Fruit fly (Drosophila melanogaster) whole organism, embryonic: ENCODE results near the gene Hrb98DE.

Source experiments
- Atf6 ChIP-seq: fragments of 200-800 bp; sonication (Bioruptor generic); IDR thresholded peaks from 2 replicates; pipeline ENCODE4 v1.3.6; 2022; ENCODE audit warnings: missing biosample characterization, missing genetic modification characterization
- Bgb ChIP-seq: fragments of 200-800 bp; sonication (Bioruptor generic); IDR thresholded peaks from 2 replicates; pipeline ENCODE4 v1.3.6; 2022; ENCODE audit warnings: missing biosample characterization, missing genetic modification characterization; ENCODE audit not compliant: partially characterized antibody
- BtbVII ChIP-seq: fragments of 200-800 bp; sonication (Bioruptor generic); optimal IDR thresholded peaks from 3 replicates; lab custom pipeline; 2017; ENCODE audit warnings: missing biosample characterization, mild to moderate bottlenecking, missing genetic modification characterization
- CG1024 ChIP-seq: fragments of 200-800 bp; sonication (Bioruptor generic); IDR thresholded peaks from 2 replicates; pipeline ENCODE4 v1.3.6; 2022; ENCODE audit warnings: missing biosample characterization, missing genetic modification characterization
- CG10274 ChIP-seq: fragments of 200-800 bp; sonication (Bioruptor generic); optimal IDR thresholded peaks from 3 replicates; lab custom pipeline; 2017; ENCODE audit warnings: missing biosample characterization, mild to moderate bottlenecking, missing genetic modification characterization
- CG11504 ChIP-seq: fragments of 200-800 bp; sonication (Bioruptor generic); optimal IDR thresholded peaks from 3 replicates; lab custom pipeline; 2019; ENCODE audit warnings: missing biosample characterization, mild to moderate bottlenecking, missing genetic modification characterization, moderate library complexity
- CG12744 ChIP-seq: fragments of 200-800 bp; sonication (Bioruptor generic); optimal IDR thresholded peaks from 2 replicates; lab custom pipeline; 2016; ENCODE audit warnings: missing biosample characterization, missing genetic modification characterization
- CG16815 ChIP-seq: fragments of 200-800 bp; sonication (Bioruptor generic); optimal IDR thresholded peaks from 3 replicates; lab custom pipeline; 2017; ENCODE audit warnings: missing biosample characterization, mild to moderate bottlenecking, missing genetic modification characterization
- CG16863 ChIP-seq: fragments of 200-800 bp; sonication (Bioruptor generic); optimal IDR thresholded peaks from 3 replicates; lab custom pipeline; 2016; ENCODE audit warnings: missing biosample characterization, missing genetic modification characterization
- CG17186 ChIP-seq: fragments of 200-800 bp; sonication (Bioruptor generic); optimal IDR thresholded peaks from 3 replicates; lab custom pipeline; 2017; ENCODE audit warnings: missing biosample characterization, missing genetic modification reagents, missing genetic modification characterization
- CG2116 ChIP-seq: fragments of 200-800 bp; sonication (Bioruptor generic); optimal IDR thresholded peaks from 3 replicates; lab custom pipeline; 2018; ENCODE audit warnings: missing biosample characterization, mild to moderate bottlenecking, missing genetic modification characterization
- CG2202 ChIP-seq: fragments of 200-800 bp; sonication (Bioruptor generic); optimal IDR thresholded peaks from 2 replicates; lab custom pipeline; 2018; ENCODE audit warnings: missing biosample characterization, mild to moderate bottlenecking, missing genetic modification characterization
- CG6654 ChIP-seq: fragments of 200-800 bp; sonication (Bioruptor generic); optimal IDR thresholded peaks from 2 replicates; lab custom pipeline; 2017; ENCODE audit warnings: missing biosample characterization, mild to moderate bottlenecking, missing genetic modification characterization
- CHES-1-like ChIP-seq: fragments of 200-800 bp; sonication (Bioruptor generic); optimal IDR thresholded peaks from 2 replicates; lab custom pipeline; 2016; ENCODE audit warnings: missing biosample characterization, missing genetic modification characterization
- E2f2 ChIP-seq: fragments of 200-800 bp; sonication (Bioruptor generic); IDR thresholded peaks from 2 replicates; pipeline ENCODE4 v1.3.6; 2022; ENCODE audit warnings: missing biosample characterization, missing genetic modification characterization
- Elba2 ChIP-seq: fragments of 200-800 bp; sonication (Bioruptor generic); optimal IDR thresholded peaks from 3 replicates; lab custom pipeline; 2016; ENCODE audit warnings: missing biosample characterization, missing genetic modification characterization
- Ets97D ChIP-seq: fragments of 200-800 bp; sonication (Bioruptor generic); optimal IDR thresholded peaks from 3 replicates; lab custom pipeline; 2016; ENCODE audit warnings: missing biosample characterization, missing genetic modification characterization
- Fer1 ChIP-seq: fragments of 200-800 bp; sonication (Bioruptor generic); optimal IDR thresholded peaks from 2 replicates; lab custom pipeline; 2017; ENCODE audit warnings: missing biosample characterization, mild to moderate bottlenecking, missing genetic modification characterization
- GATAe ChIP-seq: fragments of 200-800 bp; sonication (Bioruptor generic); conservative IDR thresholded peaks from 2 replicates; pipeline ENCODE4 v1.3.6; 2022; ENCODE audit warnings: missing biosample characterization, missing genetic modification characterization
- Hey ChIP-seq: fragments of 200-800 bp; sonication (Bioruptor generic); optimal IDR thresholded peaks from 3 replicates; lab custom pipeline; 2018; ENCODE audit warnings: missing biosample characterization, mild to moderate bottlenecking, missing genetic modification characterization
- Mad ChIP-seq: fragments of 200-800 bp; sonication (Bioruptor generic); optimal IDR thresholded peaks from 2 replicates; lab custom pipeline; 2016; ENCODE audit warnings: missing biosample characterization, missing genetic modification characterization
- Mrtf ChIP-seq: fragments of 200-800 bp; sonication (Bioruptor generic); IDR thresholded peaks from 3 replicates; pipeline ENCODE4 v1.3.6; 2022; ENCODE audit warnings: missing biosample characterization, missing genetic modification characterization
- NC2β ChIP-seq: fragments of 200-800 bp; sonication (Bioruptor generic); optimal IDR thresholded peaks from 2 replicates; lab custom pipeline; 2016; ENCODE audit warnings: missing biosample characterization, missing genetic modification characterization
- NfI ChIP-seq: fragments of 200-800 bp; sonication (Bioruptor generic); optimal IDR thresholded peaks from 3 replicates; lab custom pipeline; 2018; ENCODE audit warnings: missing biosample characterization, mild to moderate bottlenecking, missing genetic modification characterization, moderate library complexity
- Oaz ChIP-seq: fragments of 200-800 bp; sonication (Bioruptor generic); IDR thresholded peaks from 2 replicates; pipeline ENCODE4 v1.3.6; 2022; ENCODE audit warnings: missing biosample characterization, missing genetic modification characterization
- Usf ChIP-seq: fragments of 200-800 bp; sonication (Bioruptor generic); optimal IDR thresholded peaks from 2 replicates; lab custom pipeline; 2017; ENCODE audit warnings: missing genotype, missing biosample characterization, missing genetic modification characterization
- ap ChIP-seq: fragments of 200-800 bp; sonication (Bioruptor generic); IDR thresholded peaks from 2 replicates; pipeline ENCODE4 v1.3.6; 2022; ENCODE audit warnings: missing biosample characterization, missing genetic modification characterization
- bowl ChIP-seq: fragments of 200-800 bp; sonication (Bioruptor generic); IDR thresholded peaks from 2 replicates; pipeline ENCODE4 v1.3.6; 2022; ENCODE audit warnings: missing biosample characterization, missing genetic modification characterization
- cato ChIP-seq: fragments of 200-800 bp; sonication (Bioruptor generic); optimal IDR thresholded peaks from 2 replicates; lab custom pipeline; 2016; ENCODE audit warnings: missing biosample characterization, missing genetic modification characterization, borderline replicate concordance
- chinmo ChIP-seq: fragments of 200-800 bp; sonication (Bioruptor generic); IDR thresholded peaks from 4 replicates; pipeline ENCODE4 v1.3.6; 2022; ENCODE audit warnings: missing biosample characterization, missing genetic modification characterization; ENCODE audit not compliant: partially characterized antibody
- corto ChIP-seq: fragments of 200-800 bp; sonication (Bioruptor generic); optimal IDR thresholded peaks from 2 replicates; lab custom pipeline; 2016; ENCODE audit warnings: missing biosample characterization, mild to moderate bottlenecking, missing genetic modification characterization, moderate library complexity
- ewg ChIP-seq: fragments of 200-800 bp; sonication (Bioruptor generic); optimal IDR thresholded peaks from 3 replicates; lab custom pipeline; 2017; ENCODE audit warnings: mild to moderate bottlenecking, missing biosample characterization, missing genetic modification reagents, missing genetic modification characterization
- fd96Cb ChIP-seq: fragments of 200-800 bp; sonication (Bioruptor generic); optimal IDR thresholded peaks from 2 replicates; lab custom pipeline; 2018; ENCODE audit warnings: missing biosample characterization, mild to moderate bottlenecking, missing genetic modification characterization, moderate library complexity
- gcm2 ChIP-seq: fragments of 200-800 bp; sonication (Bioruptor generic); optimal IDR thresholded peaks from 2 replicates; lab custom pipeline; 2016; ENCODE audit warnings: missing biosample characterization, missing genetic modification characterization
- grau ChIP-seq: fragments of 200-800 bp; optimal IDR thresholded peaks from 3 replicates; lab custom pipeline; 2019; ENCODE audit warnings: missing biosample characterization, mild to moderate bottlenecking, missing genetic modification characterization, moderate library complexity
- jumu ChIP-seq: fragments of 200-800 bp; sonication (Bioruptor generic); optimal IDR thresholded peaks from 3 replicates; lab custom pipeline; 2016; ENCODE audit warnings: missing biosample characterization, missing genetic modification characterization
- ken ChIP-seq: fragments of 200-800 bp; sonication (Bioruptor generic); IDR thresholded peaks from 3 replicates; pipeline ENCODE4 v1.3.6; 2022; ENCODE audit warnings: missing biosample characterization, missing genetic modification characterization
- mld ChIP-seq: fragments of 200-800 bp; sonication (Bioruptor generic); IDR thresholded peaks from 3 replicates; pipeline ENCODE4 v1.3.6; 2022; ENCODE audit warnings: missing biosample characterization, missing genetic modification characterization; ENCODE audit not compliant: partially characterized antibody
- org-1 ChIP-seq: fragments of 200-800 bp; sonication (Bioruptor generic); optimal IDR thresholded peaks from 2 replicates; lab custom pipeline; 2017; ENCODE audit warnings: missing biosample characterization, missing genetic modification characterization
- peb ChIP-seq: fragments of 200-800 bp; sonication (Bioruptor generic); IDR thresholded peaks from 2 replicates; pipeline ENCODE4 v1.3.6; 2022; ENCODE audit warnings: missing biosample characterization, missing genetic modification characterization
- salm ChIP-seq: fragments of 200-800 bp; sonication (Bioruptor generic); optimal IDR thresholded peaks from 2 replicates; lab custom pipeline; 2018; ENCODE audit warnings: missing biosample characterization, mild to moderate bottlenecking, missing genetic modification characterization
- sens-2 ChIP-seq: fragments of 200-800 bp; sonication (Bioruptor generic); IDR thresholded peaks from 2 replicates; pipeline ENCODE4 v1.3.6; 2022; ENCODE audit warnings: missing biosample characterization, missing genetic modification characterization
- slou ChIP-seq: fragments of 200-800 bp; sonication (Bioruptor generic); optimal IDR thresholded peaks from 3 replicates; lab custom pipeline; 2016; ENCODE audit warnings: missing biosample characterization, missing genetic modification characterization
- vvl ChIP-seq: fragments of 200-800 bp; sonication (Bioruptor generic); IDR thresholded peaks from 2 replicates; pipeline ENCODE4 v1.3.6; 2022; ENCODE audit warnings: missing biosample characterization, missing genetic modification characterization

Hrb98DE gene

DNA sequence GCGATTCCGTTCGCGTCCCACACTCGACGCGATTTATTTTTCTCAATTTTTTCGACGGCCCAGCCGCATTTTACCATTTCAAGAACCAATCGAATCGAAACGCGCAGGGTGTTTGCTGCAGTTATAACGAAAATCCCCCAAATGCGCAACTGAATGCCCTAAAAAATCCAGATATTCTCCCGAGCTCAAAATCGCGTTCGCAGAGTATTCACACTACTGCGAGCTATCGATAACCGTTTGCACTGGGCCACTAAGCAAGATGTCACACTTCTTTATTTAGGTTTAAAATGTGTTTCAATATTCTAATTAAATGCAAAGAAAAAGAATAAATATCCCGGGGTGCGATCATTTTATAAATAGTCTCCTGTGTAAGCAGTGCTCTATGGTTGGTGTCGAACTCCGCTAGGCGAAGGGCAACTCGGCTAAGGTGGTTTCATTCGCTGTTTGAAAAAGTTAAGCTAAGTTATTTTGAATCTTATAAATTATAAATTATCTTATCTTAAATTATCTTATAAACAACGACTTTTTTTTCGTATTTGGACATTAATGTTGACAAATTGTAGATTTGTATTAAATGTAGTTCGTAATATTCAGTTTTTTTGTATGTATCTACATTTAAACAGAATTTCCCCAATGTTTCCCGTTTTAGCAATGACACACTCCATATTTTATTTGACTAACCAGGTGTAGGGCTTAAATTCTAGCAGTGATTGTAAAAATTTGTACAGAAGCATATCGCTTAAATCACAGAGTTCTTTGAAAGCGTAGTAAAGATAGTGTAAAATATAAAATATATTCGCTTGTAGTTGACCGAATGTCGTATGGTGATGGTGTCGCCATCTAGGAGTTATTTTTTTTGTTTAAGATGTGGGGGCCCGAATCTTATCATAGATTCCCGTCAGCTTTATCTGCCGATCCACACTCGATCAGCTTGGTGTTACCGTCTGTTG lies 35.6 kb downstream of the Hrb98DE start, which contains the start of gene CG10011 (continued):
- peak; percentile 85 for TF ChIP-seq CG17186 (GFP tag; lab: Kevin White, UChicago)
- no peak for TF ChIP-seq CHES-1-like
- TF ChIP-seq CG16863 (GFP tag; lab: Kevin White, UChicago), result no peak
- TF ChIP-seq Atf6 (GFP tag; lab: Robert Waterston, UW), result no peak
- no peak for TF ChIP-seq NfI
- TF ChIP-seq slou (GFP tag; lab: Kevin White, UChicago), result no peak
- 0 out of 3 replicates have a peak, but pooled peaks have one; percentile 30 for TF ChIP-seq ken (GFP tag; lab: Robert Waterston, UW)
- TF ChIP-seq CG10274 (GFP tag; lab: Kevin White, UChicago), result no peak
- no peak for TF ChIP-seq CG2116 (GFP tag; lab: Kevin White, UChicago)
- TF ChIP-seq chinmo (GFP tag; lab: Robert Waterston, UW), result no peak
- TF ChIP-seq Usf (GFP tag; lab: Kevin White, UChicago), result no peak
- peak; percentile 32; the same call in 1 of the 2 replicates for TF ChIP-seq E2f2 (GFP tag; lab: Robert Waterston, UW)
- peak; percentile 79 for TF ChIP-seq ewg (GFP tag; lab: Kevin White, UChicago)
- no peak for TF ChIP-seq Oaz (GFP tag; lab: Robert Waterston, UW)
- TF ChIP-seq CG1024 (GFP tag; lab: Robert Waterston, UW), result no peak
- TF ChIP-seq CG11504 (tag; lab: Kevin White, UChicago), result no peak
- TF ChIP-seq mld (GFP tag; lab: Robert Waterston, UW), result no peak
- no peak for TF ChIP-seq peb (GFP tag; lab: Robert Waterston, UW)
- no peak for TF ChIP-seq CG6654 (GFP tag; lab: Kevin White, UChicago)
- peak; percentile 8 for TF ChIP-seq BtbVII (GFP tag; lab: Kevin White, UChicago)
- peak; percentile 36 for TF ChIP-seq NC2β (GFP tag; lab: Kevin White, UChicago)
- TF ChIP-seq vvl (GFP tag; lab: Robert Waterston, UW), result 0 out of 2 replicates have a peak, but pooled peaks have one; percentile 25
- TF ChIP-seq salm (tag; lab: Kevin White, UChicago), result no peak
- TF ChIP-seq jumu (GFP tag; lab: Kevin White, UChicago), result no peak
- TF ChIP-seq org-1 (GFP tag; lab: Kevin White, UChicago), result no peak
- TF ChIP-seq ap, result no peak
- TF ChIP-seq CG12744 (GFP tag; lab: Kevin White, UChicago), result no peak
- no peak for TF ChIP-seq Hey
- no peak for TF ChIP-seq Mad
- TF ChIP-seq Bgb (GFP tag; lab: Robert Waterston, UW), result peak; percentile 55
- no peak for TF ChIP-seq Mrtf (GFP tag; lab: Robert Waterston, UW)
- TF ChIP-seq Elba2 (GFP tag; lab: Kevin White, UChicago), result no peak
- no peak for TF ChIP-seq CG2202 (tag; lab: Kevin White, UChicago)
- no peak for TF ChIP-seq bowl (GFP tag; lab: Robert Waterston, UW)
- TF ChIP-seq corto, result no peak
- TF ChIP-seq grau, result no peak
- TF ChIP-seq fd96Cb (tag; lab: Kevin White, UChicago), result no peak
- TF ChIP-seq GATAe (GFP tag; lab: Robert Waterston, UW), result peak; percentile 42; the same call in 1 of the 2 replicates
- TF ChIP-seq gcm2, result no peak
- TF ChIP-seq sens-2, result 0 out of 2 replicates have a peak, but pooled peaks have one; percentile 15
- TF ChIP-seq Fer1 (GFP tag; lab: Kevin White, UChicago), result no peak
- peak; percentile 47 for TF ChIP-seq Ets97D
- no peak for TF ChIP-seq cato (GFP tag; lab: Kevin White, UChicago)
- no peak for TF ChIP-seq CG16815
